Comparison of ENCODE assay signal across 2 fruit fly cellular contexts in genomic region chrX:6315583-6315982, dm6.
TF ChIP-seq lines count a peak whose summit lies in the region.

No protein-coding gene starts in this region.

- TF ChIP-seq CTCF in whole organism, embryonic (GFP tag; optimal IDR thresholded peaks at IDR 0.05; lab: Kevin White, UChicago), result no peak

TF ChIP-seq in whole organism, embryonic, 481 proteins besides CTCF, POLR2A, EP300 and RAD21:
- peak; percentile 4 for TF ChIP-seq CG11504 (tag; optimal IDR thresholded peaks at IDR 0.05; lab: Kevin White, UChicago)
- TF ChIP-seq ara (GFP tag; IDR thresholded peaks at IDR 0.05; lab: Robert Waterston, UW), result no peak
- no peak for TF ChIP-seq scrt (GFP tag; optimal IDR thresholded peaks at IDR 0.05; lab: Kevin White, UChicago)
- no peak for TF ChIP-seq nerfin-1 (tag; optimal IDR thresholded peaks at IDR 0.05; lab: Kevin White, UChicago)
- peak; percentile 54 for TF ChIP-seq Med (GFP tag; lab: Kevin White, UChicago)
- no peak for TF ChIP-seq CG33557 (GFP tag; optimal IDR thresholded peaks at IDR 0.05; lab: Kevin White, UChicago)
- TF ChIP-seq CG2712 (tag; optimal IDR thresholded peaks at IDR 0.05; lab: Kevin White, UChicago), result no peak
- TF ChIP-seq sens (GFP tag; lab: Kevin White, UChicago), result peak; percentile 61
- TF ChIP-seq fu2 (GFP tag; optimal IDR thresholded peaks at IDR 0.05; lab: Kevin White, UChicago), result no peak
- TF ChIP-seq CG13296 (GFP tag; optimal IDR thresholded peaks at IDR 0.05; lab: Kevin White, UChicago), result no peak
- no peak for TF ChIP-seq kni (GFP tag; optimal IDR thresholded peaks at IDR 0.05; lab: Kevin White, UChicago)
- no peak for TF ChIP-seq Hmx (GFP tag; optimal IDR thresholded peaks at IDR 0.05; lab: Kevin White, UChicago)

TF ChIP-seq in whole organism, prepupa, 60 proteins besides CTCF, POLR2A, EP300 and RAD21:
- TF ChIP-seq CG4318 (GFP tag; optimal IDR thresholded peaks at IDR 0.05; lab: Kevin White, UChicago) (no peak), OdsH (GFP tag; optimal IDR thresholded peaks at IDR 0.05; lab: Kevin White, UChicago) (no peak), fd59A (GFP tag; optimal IDR thresholded peaks at IDR 0.05; lab: Kevin White, UChicago) (no peak), Gug (GFP tag; IDR thresholded peaks at IDR 0.05; lab: Robert Waterston, UW) (no peak), dsx (GFP tag; optimal IDR thresholded peaks at IDR 0.05; lab: Kevin White, UChicago; ENCODE audit: poor library complexity, severe bottlenecking) (no peak), Eip78C (GFP tag; lab: Kevin White, UChicago) (peak; percentile 0), CG3032 (tag; optimal IDR thresholded peaks at IDR 0.05; lab: Kevin White, UChicago) (no peak)
TF ChIP-seq in whole organism, prepupa: peak in this region for 1.
